Worm (Caenorhabditis elegans): ENCODE measurements around the gene Y40B10A.11.

DNA sequence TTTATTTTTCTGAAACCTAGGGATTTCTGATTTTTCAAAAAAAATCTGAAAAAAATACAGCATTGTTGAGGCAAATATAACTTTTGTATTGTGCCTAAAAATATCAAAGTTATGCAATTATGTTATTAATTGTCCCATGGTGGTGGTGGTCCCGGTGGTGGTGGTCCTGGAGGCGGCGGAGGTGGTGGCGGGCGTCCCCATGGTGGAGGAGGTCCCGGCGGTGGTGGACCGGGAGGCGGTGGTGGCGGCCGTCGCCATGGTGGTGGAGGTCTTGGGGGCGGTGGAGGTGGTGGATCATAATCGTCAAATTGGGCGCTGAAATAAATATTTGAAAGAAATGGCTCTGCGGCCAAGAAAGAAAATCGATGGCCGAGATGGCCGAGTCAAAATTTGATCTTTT is 617 bp downstream of the Y40B10A.11 start:
- TF ChIP-seq unc-62 (GFP tag; optimal IDR thresholded peaks at IDR 0.05) (no peak), nhr-21 (tag; optimal IDR thresholded peaks at IDR 0.05) (no peak), fos-1 (tag; optimal IDR thresholded peaks at IDR 0.05) (no peak), nhr-237 (tag; optimal IDR thresholded peaks at IDR 0.05) (no peak), mab-5 (tag; optimal IDR thresholded peaks at IDR 0.05) (no peak), lin-13 (GFP tag; optimal IDR thresholded peaks at IDR 0.05) (no peak), lin-11 (tag; optimal IDR thresholded peaks at IDR 0.05) (no peak), lin-39 (tag; optimal IDR thresholded peaks at IDR 0.05) (no peak)

Measured in whole organism, L2 larva.